Fruit fly (Drosophila melanogaster): Measurements from ENCODE around the gene Nelf-A.

The Nelf-A gene

dm6 chr3R:21268873-21269272 lies 45.4 kb downstream of the Nelf-A start, which contains the start of gene Rab1 (continued):
- TF ChIP-seq CG3726 (GFP tag; IDR thresholded peaks at IDR 0.05) (no peak), CG6791 (GFP tag; IDR thresholded peaks at IDR 0.05; ENCODE audit: partially characterized antibody) (no peak), bsh (GFP tag; optimal IDR thresholded peaks at IDR 0.05) (peak in 1 of 2 experiments; percentile 2), ken (GFP tag; IDR thresholded peaks at IDR 0.05) (no peak), odd (GFP tag; optimal IDR thresholded peaks at IDR 0.05) (no peak), al (GFP tag; IDR thresholded peaks at IDR 0.05) (0 out of 2 replicates have a peak, but pooled peaks have one; percentile 11), dm (GFP tag; optimal IDR thresholded peaks at IDR 0.05) (peak; percentile 56), oc (tag; optimal IDR thresholded peaks at IDR 0.05) (peak; percentile 60), ato (GFP tag; IDR thresholded peaks at IDR 0.05; ENCODE audit: partially characterized antibody) (no peak), sim (GFP tag; IDR thresholded peaks at IDR 0.05) (no peak), CG13287 (GFP tag; IDR thresholded peaks at IDR 0.05; ENCODE audit: partially characterized antibody) (peak; percentile 31), CG10274 (GFP tag; optimal IDR thresholded peaks at IDR 0.05) (no peak), ro (GFP tag; IDR thresholded peaks at IDR 0.05) (no peak), YL-1 (GFP tag; optimal IDR thresholded peaks at IDR 0.05) (peak; percentile 91), Bteb2 (GFP tag; optimal IDR thresholded peaks at IDR 0.05) (peak; percentile 17), cad (GFP tag; optimal IDR thresholded peaks at IDR 0.05) (no peak), Lim3 (GFP tag; IDR thresholded peaks at IDR 0.05) (no peak), Antp (GFP tag; optimal IDR thresholded peaks at IDR 0.05) (peak; percentile 48), CG10654 (GFP tag; optimal IDR thresholded peaks at IDR 0.05) (peak; percentile 4), toy (GFP tag; IDR thresholded peaks at IDR 0.05) (no peak), CG18011 (GFP tag; optimal IDR thresholded peaks at IDR 0.05) (no peak), CG6254 (GFP tag; optimal IDR thresholded peaks at IDR 0.05) (no peak), Hmr (GFP tag; optimal IDR thresholded peaks at IDR 0.05) (peak; percentile 43), CG7786 (GFP tag; optimal IDR thresholded peaks at IDR 0.05) (peak; percentile 43), CG3838 (GFP tag; optimal IDR thresholded peaks at IDR 0.05) (no peak), gcm (GFP tag; optimal IDR thresholded peaks at IDR 0.05) (no peak), CG3407 (GFP tag; optimal IDR thresholded peaks at IDR 0.05) (no peak), fd102C (GFP tag; optimal IDR thresholded peaks at IDR 0.05) (no peak), Optix (GFP tag; IDR thresholded peaks at IDR 0.05) (no peak), CG14965 (GFP tag; optimal IDR thresholded peaks at IDR 0.05; ENCODE audit: borderline replicate concordance) (no peak), D (optimal IDR thresholded peaks at IDR 0.05) (no peak), D (GFP tag; optimal IDR thresholded peaks at IDR 0.05) (peak; percentile 36), Vsx1 (GFP tag; optimal IDR thresholded peaks at IDR 0.05) (no peak), chn (GFP tag; optimal IDR thresholded peaks at IDR 0.05) (peak; percentile 34), CG3065 (GFP tag; optimal IDR thresholded peaks at IDR 0.05) (peak; percentile 79), pnt (GFP tag; optimal IDR thresholded peaks at IDR 0.05) (no peak), CG10267 (tag; optimal IDR thresholded peaks at IDR 0.05) (peak; percentile 92), Mad (GFP tag; optimal IDR thresholded peaks at IDR 0.05) (peak; percentile 19), HLH3B (GFP tag; IDR thresholded peaks at IDR 0.05) (no peak), CG7839 (tag; optimal IDR thresholded peaks at IDR 0.05) (peak; percentile 16), row (GFP tag; IDR thresholded peaks at IDR 0.05) (peak; percentile 42; the same call in 1 of the 3 replicates), CG13894 (tag; optimal IDR thresholded peaks at IDR 0.05) (peak; percentile 28), kay (GFP tag; optimal IDR thresholded peaks at IDR 0.05) (peak; percentile 24), tio (GFP tag; optimal IDR thresholded peaks at IDR 0.05) (no peak), CG6689 (GFP tag; IDR thresholded peaks at IDR 0.05) (no peak), jumu (GFP tag; optimal IDR thresholded peaks at IDR 0.05) (peak; percentile 36), wek (GFP tag; optimal IDR thresholded peaks at IDR 0.05) (peak; percentile 41), CG6765 (GFP tag; optimal IDR thresholded peaks at IDR 0.05) (peak; percentile 6), CG18764 (GFP tag; optimal IDR thresholded peaks at IDR 0.05) (peak; percentile 18), ftz-f1 (GFP tag; optimal IDR thresholded peaks at IDR 0.05) (peak; percentile 56), klu (GFP tag; IDR thresholded peaks at IDR 0.05) (peak; percentile 46), Ptx1 (GFP tag; IDR thresholded peaks at IDR 0.05) (0 out of 2 replicates have a peak, but pooled peaks have one; percentile 26)
